Fruit fly (Drosophila melanogaster): ENCODE results near the gene CG43773.
A peak's percentile ranks its signal among the peaks of the same experiment; 100 is the strongest.

Gene CG43773

DNA sequence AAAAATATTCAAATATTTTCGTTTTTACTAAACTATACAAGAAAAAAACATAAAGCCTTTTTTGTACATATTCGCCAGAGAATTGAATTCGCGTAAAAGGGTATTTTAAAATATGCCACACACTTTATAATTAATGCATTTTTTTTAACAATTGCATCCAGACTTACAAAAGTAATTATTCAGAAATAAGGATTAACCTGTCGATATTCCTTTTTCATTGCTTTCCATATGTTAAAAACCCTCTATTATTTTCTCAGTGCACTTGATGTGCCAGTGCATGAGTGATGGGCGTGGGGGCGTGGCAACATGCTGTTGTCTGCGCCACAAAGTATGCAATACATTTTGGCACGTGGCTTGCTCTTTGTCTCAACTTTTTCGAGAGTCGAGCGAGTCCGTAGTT, 49.3 kb downstream of the CG43773 start (continued):
- no peak for TF ChIP-seq croc (GFP tag; conservative IDR thresholded peaks at IDR 0.05)
- peak; percentile 1 for TF ChIP-seq CG10267 (tag; optimal IDR thresholded peaks at IDR 0.05)
- TF ChIP-seq CG10366 (GFP tag; IDR thresholded peaks at IDR 0.05): no peak
- TF ChIP-seq gsb-n (tag; optimal IDR thresholded peaks at IDR 0.05): peak; percentile 13
- TF ChIP-seq sens-2 (GFP tag; IDR thresholded peaks at IDR 0.05): no peak
- peak; percentile 50 for TF ChIP-seq Sox102F (GFP tag; optimal IDR thresholded peaks at IDR 0.05)
- peak; percentile 23 for TF ChIP-seq Xbp1 (GFP tag; optimal IDR thresholded peaks at IDR 0.05)
- no peak for TF ChIP-seq CG12299 (tag; optimal IDR thresholded peaks at IDR 0.05)
- peak in 1 of 2 experiments; percentile 49 for TF ChIP-seq bsh (GFP tag; optimal IDR thresholded peaks at IDR 0.05)
- no peak for TF ChIP-seq CG6689 (GFP tag; IDR thresholded peaks at IDR 0.05)
- TF ChIP-seq Atf6 (GFP tag; IDR thresholded peaks at IDR 0.05): no peak
- TF ChIP-seq CG10979 (tag; optimal IDR thresholded peaks at IDR 0.05): peak; percentile 33
- TF ChIP-seq ind (GFP tag; optimal IDR thresholded peaks at IDR 0.05): no peak
- TF ChIP-seq tio (GFP tag; optimal IDR thresholded peaks at IDR 0.05): peak; percentile 34
- no peak for TF ChIP-seq CG8359 (GFP tag; optimal IDR thresholded peaks at IDR 0.05; ENCODE audit: borderline replicate concordance)
- peak; percentile 20 for TF ChIP-seq CG30431 (GFP tag; optimal IDR thresholded peaks at IDR 0.05)
- TF ChIP-seq CG2199 (GFP tag; IDR thresholded peaks at IDR 0.05): 0 out of 3 replicates have a peak, but pooled peaks have one; percentile 25
- no peak for TF ChIP-seq HmgZ (tag; optimal IDR thresholded peaks at IDR 0.05)
- TF ChIP-seq CG6254 (GFP tag; optimal IDR thresholded peaks at IDR 0.05): no peak
- peak; percentile 13 for TF ChIP-seq CG11504 (tag; optimal IDR thresholded peaks at IDR 0.05)
- peak; percentile 25 for TF ChIP-seq dmrt11E (tag; optimal IDR thresholded peaks at IDR 0.05)
- no peak for TF ChIP-seq CG13424 (tag; optimal IDR thresholded peaks at IDR 0.05)
- no peak for TF ChIP-seq CG4854 (GFP tag; optimal IDR thresholded peaks at IDR 0.05)
- TF ChIP-seq CG13287 (GFP tag; IDR thresholded peaks at IDR 0.05; ENCODE audit: partially characterized antibody): no peak
- TF ChIP-seq D (optimal IDR thresholded peaks at IDR 0.05): no peak
- TF ChIP-seq D (GFP tag; optimal IDR thresholded peaks at IDR 0.05): peak; percentile 17
- no peak for TF ChIP-seq CG2129 (GFP tag; IDR thresholded peaks at IDR 0.05; ENCODE audit: partially characterized antibody)
- no peak for TF ChIP-seq Nf-YB (GFP tag; optimal IDR thresholded peaks at IDR 0.05)
- no peak for TF ChIP-seq CG1529 (GFP tag; optimal IDR thresholded peaks at IDR 0.05)
- TF ChIP-seq CG33213 (GFP tag; optimal IDR thresholded peaks at IDR 0.05): no peak
- peak in 1 of 2 experiments; percentile 27 for TF ChIP-seq chif (GFP tag; optimal IDR thresholded peaks at IDR 0.05)
- TF ChIP-seq vvl (GFP tag; IDR thresholded peaks at IDR 0.05): peak; percentile 34; the same call in 1 of the 2 replicates
- 0 out of 2 replicates have a peak, but pooled peaks have one; percentile 12 for TF ChIP-seq stc (GFP tag; IDR thresholded peaks at IDR 0.05)
- no peak for TF ChIP-seq CG4707 (GFP tag; optimal IDR thresholded peaks at IDR 0.05)
- no peak for TF ChIP-seq CHES-1-like (GFP tag; optimal IDR thresholded peaks at IDR 0.05)
- TF ChIP-seq Med (GFP tag): peak; percentile 17
- TF ChIP-seq kay (GFP tag; optimal IDR thresholded peaks at IDR 0.05): no peak
- TF ChIP-seq CG4730 (GFP tag; IDR thresholded peaks at IDR 0.05): no peak
- TF ChIP-seq mld (GFP tag; IDR thresholded peaks at IDR 0.05; ENCODE audit: partially characterized antibody): no peak
- TF ChIP-seq CG8765 (GFP tag; IDR thresholded peaks at IDR 0.05): no peak
- TF ChIP-seq CG7745 (tag; optimal IDR thresholded peaks at IDR 0.05): no peak
- TF ChIP-seq Ssrp (tag; optimal IDR thresholded peaks at IDR 0.05): no peak
- TF ChIP-seq CG7786 (GFP tag; optimal IDR thresholded peaks at IDR 0.05): no peak
- TF ChIP-seq sens (GFP tag): peak; percentile 93
- no peak for TF ChIP-seq lov (optimal IDR thresholded peaks at IDR 0.05)
- no peak for TF ChIP-seq lov (GFP tag; IDR thresholded peaks at IDR 0.05)
- peak; percentile 5 for TF ChIP-seq CG4424 (GFP tag; optimal IDR thresholded peaks at IDR 0.05)
- TF ChIP-seq CG12391 (tag; optimal IDR thresholded peaks at IDR 0.05): peak; percentile 21
- no peak for TF ChIP-seq row (GFP tag; IDR thresholded peaks at IDR 0.05)
- no peak for TF ChIP-seq ssp (GFP tag; IDR thresholded peaks at IDR 0.05)
- TF ChIP-seq CG30403 (GFP tag; optimal IDR thresholded peaks at IDR 0.05): peak; percentile 32
- no peak for TF ChIP-seq crol (GFP tag; IDR thresholded peaks at IDR 0.05)

Measured in whole organism, embryonic.